Worm (Caenorhabditis elegans) whole organism, midembryonic: ENCODE results near the gene akt-2.

Experiments
- T22C8.4 ChIP-seq: fragments of 200-800 bp; sonication (Bioruptor generic); IDR thresholded peaks from 2 replicates; pipeline ENCODE4 v1.3.6; 2022; ENCODE audit warnings: missing genetic modification characterization, missing compliant biosample characterization
- cog-1 ChIP-seq: sonication (generic microtip); optimal IDR thresholded peaks from 2 replicates; lab custom pipeline; 2016; ENCODE audit warnings: missing genetic modification characterization, missing compliant biosample characterization
- flt-1 ChIP-seq: fragments of 200-800 bp; sonication (Bioruptor generic); IDR thresholded peaks from 2 replicates; pipeline ENCODE4 v1.3.6; 2022; ENCODE audit warnings: missing genetic modification characterization, missing compliant biosample characterization
- klf-2 ChIP-seq: fragments of 200-800 bp; sonication (Bioruptor generic); conservative IDR thresholded peaks from 2 replicates; pipeline ENCODE4 v1.3.6; 2022; ENCODE audit warnings: missing genetic modification reagents, missing genetic modification characterization, missing compliant biosample characterization
- med-1 ChIP-seq: sonication (generic microtip); optimal IDR thresholded peaks from 2 replicates; lab custom pipeline; 2017; ENCODE audit warnings: missing genetic modification characterization, mild to moderate bottlenecking, missing compliant biosample characterization, antibody characterized with exemption, missing genetic modification reagents; ENCODE audit not compliant: insufficient read depth
- ref-1 ChIP-seq: fragments of 200-800 bp; sonication (Bioruptor generic); conservative IDR thresholded peaks from 2 replicates; pipeline ENCODE4 v1.3.6; 2022; ENCODE audit warnings: missing genetic modification reagents, missing genetic modification characterization, missing compliant biosample characterization
- tab-1 ChIP-seq: fragments of 200-800 bp; sonication (Bioruptor generic); IDR thresholded peaks from 2 replicates; pipeline ENCODE4 v1.3.6; 2022; ENCODE audit warnings: missing genetic modification characterization, missing compliant biosample characterization
- ztf-23 ChIP-seq: fragments of 200-800 bp; sonication (Bioruptor generic); IDR thresholded peaks from 2 replicates; pipeline ENCODE4 v1.3.6; 2022; ENCODE audit warnings: missing genetic modification reagents, missing genetic modification characterization, missing compliant biosample characterization
- ztf-29 ChIP-seq: fragments of 200-800 bp; sonication (Bioruptor generic); IDR thresholded peaks from 2 replicates; pipeline ENCODE4 v1.3.6; 2022; ENCODE audit warnings: missing genetic modification reagents, missing genetic modification characterization, missing compliant biosample characterization

akt-2 gene

DNA sequence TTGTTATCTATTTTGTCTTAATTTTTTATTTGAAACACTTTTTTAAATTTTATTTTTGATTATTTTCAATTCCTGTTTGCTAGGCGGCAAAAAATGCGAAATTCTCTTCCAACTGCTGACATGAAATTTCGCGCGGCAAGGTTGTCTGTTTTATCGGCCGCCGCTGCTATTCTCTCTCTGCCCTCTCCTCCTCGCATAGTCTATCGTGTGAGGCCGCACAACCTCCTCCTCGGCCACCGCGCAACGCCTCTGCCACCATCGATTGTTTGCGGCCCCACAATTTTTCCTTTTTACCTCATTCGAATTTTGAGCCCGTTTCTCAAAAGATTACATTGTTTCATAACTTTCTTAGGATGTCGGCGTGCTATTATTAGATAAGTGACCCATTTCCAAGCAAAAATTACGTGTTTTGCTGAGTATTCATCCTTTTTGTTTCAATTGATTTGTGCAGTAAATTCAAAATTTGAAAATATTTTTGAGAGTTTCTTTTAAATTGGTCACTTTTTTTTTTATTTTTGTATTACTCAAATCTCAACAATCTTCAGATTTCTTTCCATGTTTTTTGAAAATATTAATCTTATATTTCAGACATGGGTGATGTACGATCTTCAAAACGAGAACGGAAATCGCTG, 20.1 kb upstream of the akt-2 start, which contains the start of gene F28H6.4:
F28H6.4 (plus strand) TSS at position 582 of the 632 bp plus-strand sequence.
- TF ChIP-seq T22C8.4 (GFP tag; lab: Robert Waterston, UW): peak; percentile 43; the same call in 1 of the 2 replicates
- no peak for TF ChIP-seq ref-1

DNA sequence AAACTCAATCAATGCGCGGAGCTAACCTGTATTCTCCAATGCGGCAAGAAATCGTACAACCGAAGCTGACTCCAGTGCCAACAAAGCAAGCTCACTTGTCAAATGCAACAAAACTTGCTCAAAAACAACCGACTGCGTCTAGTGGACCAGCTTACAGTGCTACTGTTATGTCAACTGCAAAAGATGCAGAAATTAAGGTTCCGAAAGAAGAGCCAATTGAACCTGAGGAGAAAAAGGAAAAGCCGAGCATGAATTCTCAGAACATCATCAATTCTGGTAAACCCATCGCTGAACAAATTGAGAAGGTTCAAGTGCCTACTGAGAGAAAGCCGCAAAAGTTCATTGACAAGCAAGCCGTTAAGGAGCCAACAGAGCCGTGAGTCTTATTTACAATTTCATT, 16.0 kb upstream of the akt-2 start:
- TF ChIP-seq ztf-23 (GFP tag; lab: Robert Waterston, UW): no peak
- TF ChIP-seq klf-2: no peak
- TF ChIP-seq tab-1 (GFP tag; lab: Robert Waterston, UW): no peak
- TF ChIP-seq cog-1 (tag; lab: Kevin White, UChicago): no peak
- no peak for TF ChIP-seq flt-1 (GFP tag; lab: Robert Waterston, UW)
- TF ChIP-seq ztf-29 (GFP tag; lab: Robert Waterston, UW): no peak
- no peak for TF ChIP-seq ref-1
- no peak for TF ChIP-seq med-1 (GFP tag; lab: Kevin White, UChicago)
- no peak for TF ChIP-seq T22C8.4 (GFP tag; lab: Robert Waterston, UW)

DNA sequence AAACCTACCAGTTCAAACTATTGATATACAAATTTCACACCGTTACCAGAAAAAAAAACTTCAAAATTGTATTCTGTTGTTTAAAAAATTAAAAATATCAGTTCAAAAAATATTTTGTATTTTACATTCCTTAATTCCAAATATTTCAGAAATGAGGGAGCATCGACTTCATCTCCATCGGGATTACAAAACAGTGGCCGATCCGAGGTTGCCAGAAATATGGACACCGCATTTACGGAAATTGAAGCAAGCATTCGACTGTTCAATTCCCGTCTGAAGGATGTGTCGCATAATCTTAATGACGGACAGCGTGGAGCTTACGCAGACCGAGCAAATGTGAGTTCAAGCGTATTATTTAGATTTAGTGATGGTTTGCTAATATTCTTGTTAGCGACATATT, 14.8 kb upstream of the akt-2 start:
- TF ChIP-seq med-1 (GFP tag; lab: Kevin White, UChicago) (no peak), cog-1 (tag; lab: Kevin White, UChicago) (no peak), tab-1 (GFP tag; lab: Robert Waterston, UW) (no peak), ztf-29 (GFP tag; lab: Robert Waterston, UW) (no peak), ref-1 (no peak), ztf-23 (GFP tag; lab: Robert Waterston, UW) (no peak), klf-2 (no peak), T22C8.4 (GFP tag; lab: Robert Waterston, UW) (no peak), flt-1 (GFP tag; lab: Robert Waterston, UW) (no peak)

DNA sequence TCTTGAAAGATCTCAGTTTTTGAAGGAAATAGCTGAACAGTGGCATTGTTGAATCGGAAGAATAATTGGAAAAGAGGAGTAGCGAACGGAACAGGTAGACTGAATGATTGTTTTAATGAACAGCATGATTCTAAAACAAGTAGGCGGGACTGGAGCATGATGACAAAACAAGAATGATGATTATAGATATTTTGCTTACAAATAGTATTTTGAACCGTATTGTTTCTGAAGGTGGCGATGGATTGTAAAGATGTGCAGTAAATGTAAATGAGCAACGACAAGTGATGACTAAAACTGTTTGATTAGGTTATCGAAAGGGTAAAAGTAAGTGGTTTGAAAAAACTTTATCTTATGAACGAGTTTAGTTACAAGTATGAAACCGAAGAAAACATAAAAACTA, 13.3 kb upstream of the akt-2 start, which contains the start of gene F28H6.8:
F28H6.8 (minus strand) TSS at position 101 of the 400 bp plus-strand sequence.
- no peak for TF ChIP-seq flt-1 (GFP tag; lab: Robert Waterston, UW)
- no peak for TF ChIP-seq klf-2
- no peak for TF ChIP-seq T22C8.4 (GFP tag; lab: Robert Waterston, UW)
- TF ChIP-seq ztf-29 (GFP tag; lab: Robert Waterston, UW): no peak
- no peak for TF ChIP-seq cog-1 (tag; lab: Kevin White, UChicago)
- no peak for TF ChIP-seq ref-1

DNA sequence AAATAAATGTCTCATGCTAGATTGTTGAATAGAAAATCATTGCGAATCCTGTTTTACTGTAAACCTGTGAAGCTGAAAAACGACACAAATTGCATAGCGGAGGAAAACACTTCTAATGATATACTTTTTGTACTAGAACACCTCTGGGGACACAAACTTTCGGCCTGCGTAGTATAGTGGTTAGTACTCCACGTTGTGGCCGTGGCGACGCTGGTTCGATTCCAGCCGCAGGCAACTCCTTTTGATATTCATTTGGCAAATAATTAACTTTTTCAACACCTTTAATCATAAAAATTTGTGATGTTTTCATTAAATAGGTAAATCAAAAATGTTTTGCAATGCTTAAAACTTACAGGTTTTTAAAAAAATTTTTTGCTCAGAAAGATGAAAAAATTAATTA, 12.6 kb upstream of the akt-2 start:
- TF ChIP-seq flt-1 (GFP tag; lab: Robert Waterston, UW): peak; percentile 69
- TF ChIP-seq T22C8.4 (GFP tag; lab: Robert Waterston, UW): 0 out of 2 replicates have a peak, but pooled peaks have one; percentile 28
- 0 out of 2 replicates have a peak, but pooled peaks have one; percentile 21 for TF ChIP-seq ref-1
- TF ChIP-seq klf-2: no peak

DNA sequence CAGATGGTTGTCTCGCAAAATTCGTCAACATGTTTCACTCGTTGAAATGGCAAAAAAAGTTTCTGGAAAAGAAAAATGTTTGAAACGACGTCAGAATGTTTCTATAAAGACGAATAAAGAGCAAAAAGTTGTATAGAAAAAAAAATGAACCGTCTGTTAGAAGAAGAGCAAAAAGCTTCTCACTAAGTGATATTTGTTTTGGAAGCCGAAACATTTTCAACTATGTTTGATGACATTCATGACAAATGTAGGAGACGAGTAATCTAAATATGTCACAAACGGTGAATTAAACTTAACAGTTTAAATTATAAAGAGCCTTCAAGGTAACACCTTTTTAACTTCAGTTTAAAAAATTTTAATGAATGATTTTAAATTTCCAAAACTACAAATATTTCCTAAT, 7.5 kb upstream of the akt-2 start, which contains the start of gene nkat-1:
nkat-1 (minus strand) TSS at position 101 of the 400 bp plus-strand sequence.
- TF ChIP-seq flt-1 (GFP tag; lab: Robert Waterston, UW): no peak
- TF ChIP-seq ztf-29 (GFP tag; lab: Robert Waterston, UW): no peak
- TF ChIP-seq T22C8.4 (GFP tag; lab: Robert Waterston, UW): no peak
- TF ChIP-seq ref-1: no peak
- TF ChIP-seq med-1 (GFP tag; lab: Kevin White, UChicago): no peak
- TF ChIP-seq ztf-23 (GFP tag; lab: Robert Waterston, UW): no peak
- TF ChIP-seq tab-1 (GFP tag; lab: Robert Waterston, UW): no peak
- no peak for TF ChIP-seq cog-1 (tag; lab: Kevin White, UChicago)
- TF ChIP-seq klf-2: no peak

DNA sequence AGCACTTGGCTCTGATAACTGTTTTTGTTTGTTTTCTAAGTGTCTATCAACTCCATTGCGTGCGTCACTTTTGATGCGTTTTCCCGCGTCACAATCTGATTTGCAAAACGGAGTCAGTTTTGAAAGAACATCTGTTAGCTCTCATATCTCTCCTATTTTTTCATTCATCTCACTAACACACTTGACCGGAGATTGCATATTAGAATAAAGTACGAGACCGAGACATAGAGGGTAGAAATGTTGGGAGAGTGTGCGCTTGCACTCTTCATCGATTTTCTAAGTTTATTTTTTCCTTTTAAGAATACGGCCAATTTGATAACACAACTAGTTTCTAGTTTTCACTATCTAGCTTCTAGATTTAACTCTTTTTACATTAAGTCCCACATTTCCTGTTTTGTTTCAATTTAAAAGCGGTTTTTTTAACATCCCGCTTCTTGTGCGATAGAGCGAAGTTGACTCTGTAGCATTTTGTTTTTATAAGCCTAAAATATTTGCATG, 6.1 kb upstream of the akt-2 start:
- TF ChIP-seq ref-1: no peak
- no peak for TF ChIP-seq ztf-23 (GFP tag; lab: Robert Waterston, UW)
- TF ChIP-seq med-1 (GFP tag; lab: Kevin White, UChicago): no peak
- TF ChIP-seq cog-1 (tag; lab: Kevin White, UChicago): no peak
- TF ChIP-seq T22C8.4 (GFP tag; lab: Robert Waterston, UW): no peak
- TF ChIP-seq flt-1 (GFP tag; lab: Robert Waterston, UW): no peak
- TF ChIP-seq tab-1 (GFP tag; lab: Robert Waterston, UW): no peak
- TF ChIP-seq ztf-29 (GFP tag; lab: Robert Waterston, UW): no peak

DNA sequence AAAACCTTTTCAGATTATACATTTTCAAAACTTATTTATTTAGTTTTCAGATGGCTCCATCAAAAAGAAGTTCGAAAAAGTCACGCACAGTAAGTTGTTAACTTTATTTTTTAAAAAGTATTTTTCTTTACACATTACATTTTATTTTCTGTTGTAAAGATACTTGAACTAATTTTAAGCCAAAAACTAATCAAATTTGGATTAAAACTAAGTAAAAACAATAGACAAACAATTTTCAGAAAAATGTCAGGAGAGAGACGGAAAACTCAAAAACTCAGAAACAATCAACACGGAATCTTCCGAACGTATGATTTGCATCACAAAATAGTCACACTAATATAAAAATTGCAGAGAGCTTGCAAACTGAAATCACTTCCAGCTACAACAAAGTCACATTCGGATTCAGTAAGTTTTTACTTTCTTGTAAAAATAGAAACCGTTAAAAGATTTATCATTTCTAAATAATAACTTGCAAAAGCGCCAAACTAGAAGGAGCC, 5.6 kb upstream of the akt-2 start, which contains the start of gene ceh-89:
ceh-89 (plus strand) TSS at position 51 of the 497 bp plus-strand sequence.
- no peak for TF ChIP-seq ztf-23 (GFP tag; lab: Robert Waterston, UW)
- TF ChIP-seq cog-1 (tag; lab: Kevin White, UChicago): no peak
- TF ChIP-seq tab-1 (GFP tag; lab: Robert Waterston, UW): no peak
- no peak for TF ChIP-seq flt-1 (GFP tag; lab: Robert Waterston, UW)
- TF ChIP-seq ztf-29 (GFP tag; lab: Robert Waterston, UW): no peak

DNA sequence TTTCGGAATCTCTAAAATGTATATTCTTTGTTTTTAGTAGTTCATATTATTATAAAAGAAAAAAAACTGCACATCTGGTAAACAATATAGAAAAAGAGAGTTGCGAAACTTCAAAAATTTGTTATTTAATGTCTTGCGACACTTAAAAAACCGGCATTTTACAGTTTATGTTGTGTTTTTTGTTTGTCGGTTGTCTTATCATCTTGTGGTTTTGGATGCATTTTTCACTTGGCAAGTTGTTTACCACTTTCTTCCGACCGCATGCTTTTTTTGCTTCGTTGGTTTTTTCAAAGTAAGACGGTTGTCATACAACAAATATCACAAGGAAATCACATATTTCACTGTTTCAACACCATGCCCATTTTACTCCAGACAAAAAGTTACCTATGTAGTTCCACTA, 1.9 kb upstream of the akt-2 start:
- TF ChIP-seq cog-1 (tag; lab: Kevin White, UChicago) (no peak), ztf-29 (GFP tag; lab: Robert Waterston, UW) (no peak), ref-1 (no peak), klf-2 (no peak), ztf-23 (GFP tag; lab: Robert Waterston, UW) (no peak), T22C8.4 (GFP tag; lab: Robert Waterston, UW) (no peak), flt-1 (GFP tag; lab: Robert Waterston, UW) (no peak), med-1 (GFP tag; lab: Kevin White, UChicago) (no peak), tab-1 (GFP tag; lab: Robert Waterston, UW) (no peak)
